Worm (Caenorhabditis elegans) whole organism, L2 larva: ENCODE measurements around the gene hsp-1.

ENCODE experiments used
- C34F6.9 ChIP-seq: fragments of 150-350 bp; optimal IDR thresholded peaks from 2 replicates; lab custom pipeline; 2014; ENCODE audit warnings: missing biosample characterization, missing genetic modification characterization
- F13H6.1 ChIP-seq: sonication (generic microtip); optimal IDR thresholded peaks from 2 replicates; lab custom pipeline; 2016; ENCODE audit warnings: missing genetic modification characterization, missing compliant biosample characterization
- R02D3.7 ChIP-seq: fragments of 150-350 bp; optimal IDR thresholded peaks from 2 replicates; lab custom pipeline; 2014; ENCODE audit warnings: missing biosample characterization, missing genetic modification characterization
- ZK546.5 ChIP-seq: sonication (generic microtip); optimal IDR thresholded peaks from 2 replicates; lab custom pipeline; 2017; ENCODE audit warnings: missing biosample characterization, missing genetic modification characterization
- alr-1 ChIP-seq: fragments of 150-350 bp; optimal IDR thresholded peaks from 2 replicates; lab custom pipeline; 2014; ENCODE audit warnings: missing biosample characterization, missing genetic modification characterization
- aly-2 ChIP-seq: fragments of 150-350 bp; optimal IDR thresholded peaks from 2 replicates; lab custom pipeline; 2014; ENCODE audit warnings: missing biosample characterization, missing genetic modification characterization
- crh-2 ChIP-seq: sonication (generic microtip); optimal IDR thresholded peaks from 2 replicates; lab custom pipeline; 2017; ENCODE audit warnings: missing biosample characterization, missing genetic modification characterization
- dmd-4 ChIP-seq: sonication (generic microtip); optimal IDR thresholded peaks from 2 replicates; lab custom pipeline; 2017; ENCODE audit warnings: missing biosample characterization, missing genetic modification characterization
- egl-27 ChIP-seq: sonication (generic microtip); optimal IDR thresholded peaks from 3 replicates; lab custom pipeline; 2017; ENCODE audit warnings: missing biosample characterization, missing genetic modification reagents, missing genetic modification characterization
- elt-1 ChIP-seq: fragments of 150-350 bp; optimal IDR thresholded peaks from 2 replicates; lab custom pipeline; 2014; ENCODE audit warnings: missing biosample characterization, missing genetic modification characterization
- elt-3 ChIP-seq: sonication (generic microtip); optimal IDR thresholded peaks from 2 replicates; lab custom pipeline; 2017; ENCODE audit warnings: missing biosample characterization, missing genetic modification characterization
- fos-1 ChIP-seq: fragments of 150-350 bp; optimal IDR thresholded peaks from 2 replicates; lab custom pipeline; 2014; ENCODE audit warnings: missing biosample characterization, missing genetic modification characterization
- gmeb-1 ChIP-seq: fragments of 150-350 bp; optimal IDR thresholded peaks from 2 replicates; lab custom pipeline; 2014; ENCODE audit warnings: missing biosample characterization, missing genetic modification characterization
- lin-11 ChIP-seq: fragments of 150-350 bp; sonication (generic microtip); optimal IDR thresholded peaks from 2 replicates; lab custom pipeline; 2014; ENCODE audit warnings: missing biosample characterization, missing genetic modification characterization, inconsistent platforms, mixed read lengths
- lin-13 ChIP-seq: fragments of 150-350 bp; optimal IDR thresholded peaks from 2 replicates; lab custom pipeline; 2014; ENCODE audit warnings: missing biosample characterization, missing genetic modification reagents, missing genetic modification characterization
- lin-39 ChIP-seq: fragments of 150-350 bp; optimal IDR thresholded peaks from 2 replicates; lab custom pipeline; 2014; ENCODE audit warnings: missing biosample characterization, missing genetic modification reagents, missing genetic modification characterization
- lsy-2 ChIP-seq, 2 experiments: fragments of 150-350 bp in 1 of 2; sonication (generic microtip) in 1 of 2; optimal IDR thresholded peaks; 2 replicates each; lab custom pipeline; 2014 to 2017; ENCODE audit warnings: missing biosample characterization in 2 of 2, missing genetic modification characterization in 2 of 2
- mab-5 ChIP-seq: fragments of 150-350 bp; optimal IDR thresholded peaks from 2 replicates; lab custom pipeline; 2014; ENCODE audit warnings: missing biosample characterization, missing genetic modification characterization
- mbf-1 ChIP-seq: sonication (generic microtip); optimal IDR thresholded peaks from 2 replicates; lab custom pipeline; 2017; ENCODE audit warnings: missing biosample characterization, missing genetic modification characterization
- mdl-1 ChIP-seq, 2 experiments: fragments of 150-350 bp in 1 of 2; sonication (generic microtip) in 1 of 2; optimal IDR thresholded peaks; 2 replicates each; lab custom pipeline; 2017; ENCODE audit warnings: missing biosample characterization in 2 of 2, missing genetic modification characterization in 2 of 2
- nhr-10 ChIP-seq: sonication (generic microtip); optimal IDR thresholded peaks from 2 replicates; lab custom pipeline; 2017; ENCODE audit warnings: missing biosample characterization, missing genetic modification characterization
- nhr-11 ChIP-seq: fragments of 150-350 bp; optimal IDR thresholded peaks from 2 replicates; lab custom pipeline; 2014; ENCODE audit warnings: missing biosample characterization, missing genetic modification characterization
- nhr-12 ChIP-seq: fragments of 150-350 bp; optimal IDR thresholded peaks from 2 replicates; lab custom pipeline; 2014; ENCODE audit warnings: missing biosample characterization, missing genetic modification characterization
- nhr-129 ChIP-seq: fragments of 150-350 bp; optimal IDR thresholded peaks from 2 replicates; lab custom pipeline; 2014; ENCODE audit warnings: missing biosample characterization, missing genetic modification characterization
- nhr-21 ChIP-seq: fragments of 150-350 bp; optimal IDR thresholded peaks from 2 replicates; lab custom pipeline; 2014; ENCODE audit warnings: missing biosample characterization, missing genetic modification characterization
- nhr-23 ChIP-seq: fragments of 150-350 bp; optimal IDR thresholded peaks from 2 replicates; lab custom pipeline; 2014; ENCODE audit warnings: missing biosample characterization, missing genetic modification reagents, missing genetic modification characterization
- nhr-237 ChIP-seq: fragments of 150-350 bp; optimal IDR thresholded peaks from 2 replicates; lab custom pipeline; 2014; ENCODE audit warnings: missing biosample characterization, missing genetic modification characterization
- nhr-25 ChIP-seq: fragments of 150-350 bp; sonication (generic microtip); optimal IDR thresholded peaks from 3 replicates; lab custom pipeline; 2014; ENCODE audit warnings: missing biosample characterization, missing genetic modification characterization
- nhr-6 ChIP-seq: fragments of 150-350 bp; optimal IDR thresholded peaks from 2 replicates; lab custom pipeline; 2014; ENCODE audit warnings: missing biosample characterization, missing genetic modification characterization
- nhr-77 ChIP-seq: fragments of 150-350 bp; optimal IDR thresholded peaks from 2 replicates; lab custom pipeline; 2014; ENCODE audit warnings: missing biosample characterization, missing genetic modification characterization
- peb-1 ChIP-seq: fragments of 150-350 bp; optimal IDR thresholded peaks from 2 replicates; lab custom pipeline; 2014; ENCODE audit warnings: missing biosample characterization, missing genetic modification characterization
- sem-4 ChIP-seq: fragments of 150-350 bp; optimal IDR thresholded peaks from 2 replicates; lab custom pipeline; 2014; ENCODE audit warnings: missing biosample characterization, missing genetic modification reagents, missing genetic modification characterization
- skn-1 ChIP-seq: sonication (generic microtip); optimal IDR thresholded peaks from 2 replicates; lab custom pipeline; 2017; ENCODE audit warnings: missing biosample characterization, missing genetic modification characterization
- sma-3 ChIP-seq: sonication (generic microtip); optimal IDR thresholded peaks from 2 replicates; lab custom pipeline; 2016; ENCODE audit warnings: missing genetic modification reagents, missing genetic modification characterization, missing compliant biosample characterization
- sma-9 ChIP-seq, 2 experiments: fragments of 150-350 bp in 1 of 2; sonication (generic microtip) in 1 of 2; optimal IDR thresholded peaks; 2 replicates each; lab custom pipeline; 2014 to 2016; ENCODE audit warnings: missing genetic modification characterization in 2 of 2, mild to moderate bottlenecking in 1 of 2, missing biosample characterization in 1 of 2, missing compliant biosample characterization in 1 of 2, missing genetic modification reagents in 1 of 2, moderate library complexity in 1 of 2
- snpc-4 ChIP-seq: fragments of 150-350 bp; optimal IDR thresholded peaks from 2 replicates; lab custom pipeline; 2014; ENCODE audit warnings: missing biosample characterization, missing genetic modification characterization
- unc-39 ChIP-seq: fragments of 150-350 bp; optimal IDR thresholded peaks from 2 replicates; lab custom pipeline; 2014; ENCODE audit warnings: missing biosample characterization, missing genetic modification characterization
- unc-55 ChIP-seq: fragments of 150-350 bp; sonication (generic microtip); optimal IDR thresholded peaks from 3 replicates; lab custom pipeline; 2014; ENCODE audit warnings: missing biosample characterization, missing genetic modification reagents, missing genetic modification characterization
- unc-62 ChIP-seq: fragments of 150-350 bp; optimal IDR thresholded peaks from 2 replicates; lab custom pipeline; 2014; ENCODE audit warnings: missing biosample characterization, missing genetic modification reagents, missing genetic modification characterization
- zag-1 ChIP-seq: fragments of 150-350 bp; optimal IDR thresholded peaks from 2 replicates; lab custom pipeline; 2014; ENCODE audit warnings: missing biosample characterization, missing genetic modification characterization
- ztf-11 ChIP-seq: sonication (generic microtip); optimal IDR thresholded peaks from 2 replicates; lab custom pipeline; 2017; ENCODE audit warnings: missing biosample characterization, missing genetic modification characterization
- ztf-4 ChIP-seq: fragments of 150-350 bp; optimal IDR thresholded peaks from 2 replicates; lab custom pipeline; 2014; ENCODE audit warnings: missing biosample characterization, missing genetic modification characterization

Gene hsp-1

ce11 chrIV:17275281-17275680, 3.5 kb upstream of the hsp-1 start, which contains the start of gene lhfp-4:
Gene lhfp-4 (plus strand): TSS chrIV:17275581.
- TF ChIP-seq fos-1 (tag; lab: Kevin White, UChicago): no peak
- TF ChIP-seq unc-55 (GFP tag; lab: Kevin White, UChicago): no peak
- no peak for TF ChIP-seq gmeb-1 (tag; lab: Kevin White, UChicago)

ce11 chrIV:17276705-17277458, 1.9 kb upstream of the hsp-1 start, which contains the start of gene clec-196:
Gene clec-196 (plus strand): TSS chrIV:17276956.
- TF ChIP-seq C34F6.9 (peak; percentile 22), fos-1 (tag; lab: Kevin White, UChicago) (no peak), nhr-77 (tag; lab: Kevin White, UChicago) (no peak), lsy-2 (tag; optimal IDR thresholded peaks at IDR 0.05; lab: Kevin White, UChicago) (peak in 1 of 2 experiments; percentile 42), sma-9 (GFP tag; optimal IDR thresholded peaks at IDR 0.05; lab: Kevin White, UChicago) (no peak), sma-9 (tag; optimal IDR thresholded peaks at IDR 0.05; lab: Kevin White, UChicago) (no peak), unc-62 (no peak), nhr-237 (tag; lab: Kevin White, UChicago) (no peak), skn-1 (tag; lab: Kevin White, UChicago) (no peak), nhr-129 (tag; lab: Kevin White, UChicago) (no peak), nhr-6 (tag; lab: Kevin White, UChicago) (no peak), mbf-1 (tag; lab: Kevin White, UChicago) (no peak), lin-11 (no peak), nhr-11 (tag; lab: Kevin White, UChicago) (no peak), F13H6.1 (no peak), elt-3 (tag; lab: Kevin White, UChicago) (no peak), egl-27 (no peak), R02D3.7 (no peak)

- TF ChIP-seq nhr-129 (tag; lab: Kevin White, UChicago) (peak; percentile 32), aly-2 (tag; lab: Kevin White, UChicago) (no peak), unc-55 (GFP tag; lab: Kevin White, UChicago) (peak; percentile 11)
Measured at ce11 chrIV:17277459-17278173, 1.1 kb upstream of the hsp-1 start.

DNA sequence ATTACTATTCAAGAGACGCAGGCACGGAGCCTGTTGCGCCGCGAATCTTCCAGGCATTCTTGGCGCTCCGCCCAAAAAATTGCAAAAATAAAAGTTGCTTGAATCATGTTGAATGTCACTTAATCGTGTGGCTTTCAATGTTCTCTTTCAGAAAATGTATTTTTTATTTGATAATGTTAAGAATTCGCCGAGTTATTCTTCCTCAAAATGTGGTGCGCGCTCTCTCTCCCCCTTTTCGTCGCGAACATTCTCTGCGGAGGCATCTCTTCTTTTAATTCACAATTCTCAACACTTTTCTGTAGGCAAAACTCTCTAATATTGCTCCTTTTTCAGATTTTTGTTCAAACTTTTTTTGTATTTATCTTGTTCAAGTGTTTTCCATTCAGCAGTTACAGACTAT, 396 bp upstream of the hsp-1 start:
- peak; percentile 98 for TF ChIP-seq unc-55 (GFP tag; lab: Kevin White, UChicago)
- no peak for TF ChIP-seq peb-1 (tag; lab: Kevin White, UChicago)
- TF ChIP-seq gmeb-1 (tag; lab: Kevin White, UChicago): peak; percentile 86
- TF ChIP-seq crh-2 (tag; lab: Kevin White, UChicago): peak; percentile 95
- TF ChIP-seq mbf-1 (tag; lab: Kevin White, UChicago): no peak
- peak in 1 of 2 experiments; percentile 76 for TF ChIP-seq mdl-1 (tag; optimal IDR thresholded peaks at IDR 0.05; lab: Kevin White, UChicago)
- peak; percentile 75 for TF ChIP-seq ZK546.5
- TF ChIP-seq sma-9 (GFP tag; optimal IDR thresholded peaks at IDR 0.05; lab: Kevin White, UChicago): peak; percentile 87
- TF ChIP-seq sma-9 (tag; optimal IDR thresholded peaks at IDR 0.05; lab: Kevin White, UChicago): no peak
- peak; percentile 96 for TF ChIP-seq zag-1 (tag; lab: Kevin White, UChicago)
- TF ChIP-seq nhr-23 (tag; lab: Kevin White, UChicago): no peak
- peak; percentile 97 for TF ChIP-seq sem-4
- peak; percentile 96 for TF ChIP-seq nhr-129 (tag; lab: Kevin White, UChicago)
- TF ChIP-seq ztf-11 (tag; lab: Kevin White, UChicago): peak; percentile 35
- peak; percentile 93 for TF ChIP-seq nhr-6 (tag; lab: Kevin White, UChicago)
- TF ChIP-seq C34F6.9: peak; percentile 97
- TF ChIP-seq dmd-4 (tag; lab: Kevin White, UChicago): no peak
- no peak for TF ChIP-seq unc-39 (tag; lab: Kevin White, UChicago)
- peak; percentile 99 for TF ChIP-seq sma-3 (GFP tag; lab: Kevin White, UChicago)
- TF ChIP-seq lin-11: peak; percentile 89
- TF ChIP-seq nhr-21 (tag; lab: Kevin White, UChicago): peak; percentile 96
- TF ChIP-seq elt-3 (tag; lab: Kevin White, UChicago): no peak
- peak; percentile 95 for TF ChIP-seq ztf-4 (tag; lab: Kevin White, UChicago)
- TF ChIP-seq nhr-10 (tag; lab: Kevin White, UChicago): peak; percentile 83
- no peak for TF ChIP-seq nhr-12
- TF ChIP-seq nhr-11 (tag; lab: Kevin White, UChicago): peak; percentile 72
- TF ChIP-seq mab-5 (tag; lab: Kevin White, UChicago): peak; percentile 90
- peak; percentile 78 for TF ChIP-seq nhr-237 (tag; lab: Kevin White, UChicago)
- TF ChIP-seq aly-2 (tag; lab: Kevin White, UChicago): no peak
- TF ChIP-seq lin-13 (GFP tag; lab: Kevin White, UChicago): peak; percentile 95
- TF ChIP-seq fos-1 (tag; lab: Kevin White, UChicago): peak; percentile 92
- TF ChIP-seq nhr-25: peak; percentile 97
- TF ChIP-seq lin-39 (tag; lab: Kevin White, UChicago): peak; percentile 43
- no peak for TF ChIP-seq elt-1 (tag; lab: Kevin White, UChicago)
- peak; percentile 38 for TF ChIP-seq unc-62
- peak; percentile 65 for TF ChIP-seq snpc-4 (tag; lab: Kevin White, UChicago)
- peak; percentile 97 for TF ChIP-seq F13H6.1
- peak; percentile 71 for TF ChIP-seq nhr-77 (tag; lab: Kevin White, UChicago)
- no peak for TF ChIP-seq alr-1 (tag; lab: Kevin White, UChicago)
